Worm (Caenorhabditis elegans): ENCODE data around the gene apc-10.

DNA sequence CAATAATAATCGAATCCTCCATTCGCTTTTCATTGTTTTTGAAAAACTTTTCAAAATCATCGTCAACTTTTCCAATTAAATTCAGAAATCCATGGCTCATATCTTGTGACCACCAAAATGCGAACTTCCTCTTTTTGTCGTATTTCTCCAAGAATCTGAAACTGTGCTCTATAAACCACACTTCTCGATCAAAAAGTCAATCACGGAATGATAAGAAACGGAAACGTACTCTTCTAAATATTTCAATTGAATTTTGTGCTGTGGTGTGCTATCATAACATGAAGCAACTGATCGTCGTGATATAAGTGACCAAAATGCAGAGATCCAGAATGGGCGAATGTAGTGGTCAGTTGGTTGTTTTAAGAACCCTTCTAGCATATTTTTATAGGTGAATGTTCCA is 21.5 kb downstream of the apc-10 start:
- TF ChIP-seq lsy-2 (tag; optimal IDR thresholded peaks at IDR 0.05) (no peak), drap-1 (GFP tag; optimal IDR thresholded peaks at IDR 0.05) (no peak), unc-39 (tag; optimal IDR thresholded peaks at IDR 0.05) (no peak), ces-1 (GFP tag; optimal IDR thresholded peaks at IDR 0.05) (no peak), lin-13 (tag; optimal IDR thresholded peaks at IDR 0.05) (no peak)

Data from whole organism, mixed stage, embryonic.